Worm (Caenorhabditis elegans): Measurements from ENCODE around the gene frpr-14.

Gene frpr-14

DNA sequence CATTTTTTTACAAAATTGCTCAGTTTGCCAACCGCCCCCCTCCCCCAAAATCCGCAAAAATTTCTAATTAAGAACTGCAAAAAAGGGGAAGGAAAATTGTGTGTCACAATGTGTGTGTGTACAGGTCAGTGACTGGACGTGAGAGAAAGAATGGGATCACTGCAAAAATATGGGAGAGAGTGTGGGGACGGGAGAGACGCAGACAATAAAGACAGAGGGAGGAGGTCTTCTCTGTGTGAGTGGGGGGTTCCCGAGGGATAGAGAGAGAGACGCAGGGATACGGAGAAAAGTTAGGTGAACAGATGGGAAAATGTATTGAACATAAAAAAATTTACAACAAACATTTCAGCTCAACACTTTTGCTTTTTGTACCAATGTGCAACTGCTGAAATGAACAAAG, 24.8 kb upstream of the frpr-14 start:
- peak; percentile 3 for TF ChIP-seq dpl-1 (GFP tag; optimal IDR thresholded peaks at IDR 0.05)
- TF ChIP-seq mxl-2 (GFP tag; conservative IDR thresholded peaks at IDR 0.05): no peak
- TF ChIP-seq unc-130 (GFP tag; optimal IDR thresholded peaks at IDR 0.05): no peak
- TF ChIP-seq Y5F2A.4 (GFP tag; optimal IDR thresholded peaks at IDR 0.05): no peak
- no peak for TF ChIP-seq Y105C5A.15 (GFP tag; IDR thresholded peaks at IDR 0.05)
- TF ChIP-seq mxl-3 (GFP tag; optimal IDR thresholded peaks at IDR 0.05): peak; percentile 50
- TF ChIP-seq vab-7 (GFP tag; IDR thresholded peaks at IDR 0.05): no peak
- no peak for TF ChIP-seq jun-1 (tag; optimal IDR thresholded peaks at IDR 0.05)
- peak in 1 of 2 experiments; percentile 42 for TF ChIP-seq daf-16 (GFP tag; optimal IDR thresholded peaks at IDR 0.05)
- no peak for TF ChIP-seq daf-16 (tag; optimal IDR thresholded peaks at IDR 0.05)
- peak; percentile 40 for TF ChIP-seq dve-1 (tag; optimal IDR thresholded peaks at IDR 0.05; ENCODE audit: insufficient read depth)
- peak in 1 of 2 experiments; percentile 17 for TF ChIP-seq mdl-1 (tag; optimal IDR thresholded peaks at IDR 0.05)
- TF ChIP-seq nhr-28 (tag; optimal IDR thresholded peaks at IDR 0.05): peak; percentile 85
- no peak for TF ChIP-seq madf-9 (GFP tag; conservative IDR thresholded peaks at IDR 0.05)
- no peak for TF ChIP-seq nhr-11 (tag; optimal IDR thresholded peaks at IDR 0.05)
- TF ChIP-seq hmg-1.1 (GFP tag; IDR thresholded peaks at IDR 0.05): 0 out of 2 replicates have a peak, but pooled peaks have one; percentile 38
- TF ChIP-seq hlh-30 (tag; optimal IDR thresholded peaks at IDR 0.05; ENCODE audit: insufficient read depth): peak; percentile 65
- peak; percentile 66 for TF ChIP-seq hlh-11 (tag; optimal IDR thresholded peaks at IDR 0.05)
- TF ChIP-seq F49E8.2 (tag; optimal IDR thresholded peaks at IDR 0.05; ENCODE audit: borderline replicate concordance): no peak
- peak; percentile 20; the same call in 1 of the 2 replicates for TF ChIP-seq set-16 (GFP tag; IDR thresholded peaks at IDR 0.05)
- 0 out of 2 replicates have a peak, but pooled peaks have one; percentile 2 for TF ChIP-seq ZK337.2 (GFP tag; IDR thresholded peaks at IDR 0.05)
- peak; percentile 34 for TF ChIP-seq rbr-2 (tag; optimal IDR thresholded peaks at IDR 0.05)
- TF ChIP-seq unc-62 (GFP tag; optimal IDR thresholded peaks at IDR 0.05 in 1 of 2): peak in 1 of 2 experiments; percentile 5
- TF ChIP-seq unc-62 (tag; optimal IDR thresholded peaks at IDR 0.05): no peak
- TF ChIP-seq pha-4 (GFP tag; IDR thresholded peaks at IDR 0.05): no peak
- TF ChIP-seq pha-4 (tag; optimal IDR thresholded peaks at IDR 0.05): peak; percentile 5
- no peak for TF ChIP-seq cey-2 (tag; optimal IDR thresholded peaks at IDR 0.05; ENCODE audit: borderline replicate concordance, insufficient read depth)

DNA sequence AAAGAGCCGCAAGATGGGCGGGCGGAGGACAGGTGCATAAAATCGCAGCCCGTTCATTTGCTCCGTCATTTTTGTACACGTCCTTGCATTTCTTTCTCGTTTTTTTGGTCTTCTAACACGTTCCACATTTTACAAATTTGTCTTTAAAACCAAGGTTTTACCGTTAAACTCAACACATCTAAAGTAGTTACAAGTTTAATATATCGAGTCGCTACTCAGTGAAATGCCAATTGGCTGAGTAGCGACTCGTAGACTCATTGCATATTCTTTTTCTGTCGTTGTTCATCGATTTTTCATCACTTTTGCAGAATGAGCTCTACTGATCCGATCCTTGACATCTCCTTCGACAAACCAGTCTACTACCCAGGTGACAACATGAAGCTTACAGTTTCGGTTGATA, 23.6 kb upstream of the frpr-14 start, which contains the start of gene arrd-1:
arrd-1 (plus strand) TSS at position 301 of the 400 bp plus-strand sequence.
- TF ChIP-seq unc-39 (tag; optimal IDR thresholded peaks at IDR 0.05) (no peak), Y75B8A.6 (GFP tag; IDR thresholded peaks at IDR 0.05) (no peak), zag-1 (tag; optimal IDR thresholded peaks at IDR 0.05) (no peak), lin-13 (GFP tag; optimal IDR thresholded peaks at IDR 0.05) (no peak), nhr-25 (tag; optimal IDR thresholded peaks at IDR 0.05; ENCODE audit: borderline replicate concordance, insufficient read depth) (no peak), hlh-30 (tag; optimal IDR thresholded peaks at IDR 0.05; ENCODE audit: insufficient read depth) (no peak), F37D6.2 (tag; optimal IDR thresholded peaks at IDR 0.05) (no peak), zip-2 (tag; optimal IDR thresholded peaks at IDR 0.05) (no peak), nhr-76 (tag; optimal IDR thresholded peaks at IDR 0.05) (no peak), spr-1 (tag; optimal IDR thresholded peaks at IDR 0.05) (no peak), ceh-28 (tag; optimal IDR thresholded peaks at IDR 0.05) (no peak), nhr-237 (tag; optimal IDR thresholded peaks at IDR 0.05) (no peak), F49E8.2 (tag; optimal IDR thresholded peaks at IDR 0.05; ENCODE audit: borderline replicate concordance) (no peak), skn-1 (tag; optimal IDR thresholded peaks at IDR 0.05) (no peak), nhr-42 (GFP tag; IDR thresholded peaks at IDR 0.05) (no peak), zfp-2 (tag; optimal IDR thresholded peaks at IDR 0.05) (no peak), sdz-12 (GFP tag; optimal IDR thresholded peaks at IDR 0.05) (no peak), set-16 (GFP tag; IDR thresholded peaks at IDR 0.05) (no peak), hlh-11 (tag; optimal IDR thresholded peaks at IDR 0.05) (no peak), dmd-8 (GFP tag; IDR thresholded peaks at IDR 0.05) (no peak)

All from whole organism, L4 larva.